Worm (Caenorhabditis elegans) whole organism, L2 larva: ENCODE results near the gene F13A2.9.

ENCODE experiments used
- C34F6.9 ChIP-seq: fragments of 150-350 bp; optimal IDR thresholded peaks from 2 replicates; lab custom pipeline; 2014; ENCODE audit warnings: missing biosample characterization, missing genetic modification characterization
- F13H6.1 ChIP-seq: sonication (generic microtip); optimal IDR thresholded peaks from 2 replicates; lab custom pipeline; 2016; ENCODE audit warnings: missing genetic modification characterization, missing compliant biosample characterization
- R02D3.7 ChIP-seq: fragments of 150-350 bp; optimal IDR thresholded peaks from 2 replicates; lab custom pipeline; 2014; ENCODE audit warnings: missing biosample characterization, missing genetic modification characterization
- ZK546.5 ChIP-seq: sonication (generic microtip); optimal IDR thresholded peaks from 2 replicates; lab custom pipeline; 2017; ENCODE audit warnings: missing biosample characterization, missing genetic modification characterization
- aly-2 ChIP-seq: fragments of 150-350 bp; optimal IDR thresholded peaks from 2 replicates; lab custom pipeline; 2014; ENCODE audit warnings: missing biosample characterization, missing genetic modification characterization
- ceh-16 ChIP-seq: fragments of 150-350 bp; optimal IDR thresholded peaks from 2 replicates; lab custom pipeline; 2014; ENCODE audit warnings: missing biosample characterization, missing genetic modification characterization
- ceh-82 ChIP-seq: fragments of 150-350 bp; optimal IDR thresholded peaks from 2 replicates; lab custom pipeline; 2014; ENCODE audit warnings: missing biosample characterization, missing genetic modification characterization
- crh-2 ChIP-seq: sonication (generic microtip); optimal IDR thresholded peaks from 2 replicates; lab custom pipeline; 2017; ENCODE audit warnings: missing biosample characterization, missing genetic modification characterization
- egl-27 ChIP-seq: sonication (generic microtip); optimal IDR thresholded peaks from 3 replicates; lab custom pipeline; 2017; ENCODE audit warnings: missing biosample characterization, missing genetic modification reagents, missing genetic modification characterization
- fos-1 ChIP-seq: fragments of 150-350 bp; optimal IDR thresholded peaks from 2 replicates; lab custom pipeline; 2014; ENCODE audit warnings: missing biosample characterization, missing genetic modification characterization
- gmeb-1 ChIP-seq: fragments of 150-350 bp; optimal IDR thresholded peaks from 2 replicates; lab custom pipeline; 2014; ENCODE audit warnings: missing biosample characterization, missing genetic modification characterization
- lin-11 ChIP-seq: fragments of 150-350 bp; sonication (generic microtip); optimal IDR thresholded peaks from 2 replicates; lab custom pipeline; 2014; ENCODE audit warnings: missing biosample characterization, missing genetic modification characterization, inconsistent platforms, mixed read lengths
- lin-13 ChIP-seq: fragments of 150-350 bp; optimal IDR thresholded peaks from 2 replicates; lab custom pipeline; 2014; ENCODE audit warnings: missing biosample characterization, missing genetic modification reagents, missing genetic modification characterization
- lsy-2 ChIP-seq, 2 experiments: fragments of 150-350 bp in 1 of 2; sonication (generic microtip) in 1 of 2; optimal IDR thresholded peaks; 2 replicates each; lab custom pipeline; 2014 to 2017; ENCODE audit warnings: missing biosample characterization in 2 of 2, missing genetic modification characterization in 2 of 2
- mab-5 ChIP-seq: fragments of 150-350 bp; optimal IDR thresholded peaks from 2 replicates; lab custom pipeline; 2014; ENCODE audit warnings: missing biosample characterization, missing genetic modification characterization
- mbf-1 ChIP-seq: sonication (generic microtip); optimal IDR thresholded peaks from 2 replicates; lab custom pipeline; 2017; ENCODE audit warnings: missing biosample characterization, missing genetic modification characterization
- mdl-1 ChIP-seq, 2 experiments: fragments of 150-350 bp in 1 of 2; sonication (generic microtip) in 1 of 2; optimal IDR thresholded peaks; 2 replicates each; lab custom pipeline; 2017; ENCODE audit warnings: missing biosample characterization in 2 of 2, missing genetic modification characterization in 2 of 2
- nhr-12 ChIP-seq: fragments of 150-350 bp; optimal IDR thresholded peaks from 2 replicates; lab custom pipeline; 2014; ENCODE audit warnings: missing biosample characterization, missing genetic modification characterization
- nhr-21 ChIP-seq: fragments of 150-350 bp; optimal IDR thresholded peaks from 2 replicates; lab custom pipeline; 2014; ENCODE audit warnings: missing biosample characterization, missing genetic modification characterization
- nhr-23 ChIP-seq: fragments of 150-350 bp; optimal IDR thresholded peaks from 2 replicates; lab custom pipeline; 2014; ENCODE audit warnings: missing biosample characterization, missing genetic modification reagents, missing genetic modification characterization
- nhr-25 ChIP-seq: fragments of 150-350 bp; sonication (generic microtip); optimal IDR thresholded peaks from 3 replicates; lab custom pipeline; 2014; ENCODE audit warnings: missing biosample characterization, missing genetic modification characterization
- nhr-6 ChIP-seq: fragments of 150-350 bp; optimal IDR thresholded peaks from 2 replicates; lab custom pipeline; 2014; ENCODE audit warnings: missing biosample characterization, missing genetic modification characterization
- peb-1 ChIP-seq: fragments of 150-350 bp; optimal IDR thresholded peaks from 2 replicates; lab custom pipeline; 2014; ENCODE audit warnings: missing biosample characterization, missing genetic modification characterization
- sem-4 ChIP-seq: fragments of 150-350 bp; optimal IDR thresholded peaks from 2 replicates; lab custom pipeline; 2014; ENCODE audit warnings: missing biosample characterization, missing genetic modification reagents, missing genetic modification characterization
- skn-1 ChIP-seq: sonication (generic microtip); optimal IDR thresholded peaks from 2 replicates; lab custom pipeline; 2017; ENCODE audit warnings: missing biosample characterization, missing genetic modification characterization
- sma-3 ChIP-seq: sonication (generic microtip); optimal IDR thresholded peaks from 2 replicates; lab custom pipeline; 2016; ENCODE audit warnings: missing genetic modification reagents, missing genetic modification characterization, missing compliant biosample characterization
- sma-9 ChIP-seq, 2 experiments: fragments of 150-350 bp in 1 of 2; sonication (generic microtip) in 1 of 2; optimal IDR thresholded peaks; 2 replicates each; lab custom pipeline; 2014 to 2016; ENCODE audit warnings: missing genetic modification characterization in 2 of 2, mild to moderate bottlenecking in 1 of 2, missing biosample characterization in 1 of 2, missing compliant biosample characterization in 1 of 2, missing genetic modification reagents in 1 of 2, moderate library complexity in 1 of 2
- snpc-4 ChIP-seq: fragments of 150-350 bp; optimal IDR thresholded peaks from 2 replicates; lab custom pipeline; 2014; ENCODE audit warnings: missing biosample characterization, missing genetic modification characterization
- unc-55 ChIP-seq: fragments of 150-350 bp; sonication (generic microtip); optimal IDR thresholded peaks from 3 replicates; lab custom pipeline; 2014; ENCODE audit warnings: missing biosample characterization, missing genetic modification reagents, missing genetic modification characterization
- zag-1 ChIP-seq: fragments of 150-350 bp; optimal IDR thresholded peaks from 2 replicates; lab custom pipeline; 2014; ENCODE audit warnings: missing biosample characterization, missing genetic modification characterization
- ztf-1 ChIP-seq: fragments of 200-800 bp; sonication (Bioruptor generic); conservative IDR thresholded peaks from 2 replicates; pipeline ENCODE4 v1.3.6; 2022; ENCODE audit warnings: missing genetic modification characterization, missing compliant biosample characterization
- ztf-4 ChIP-seq: fragments of 150-350 bp; optimal IDR thresholded peaks from 2 replicates; lab custom pipeline; 2014; ENCODE audit warnings: missing biosample characterization, missing genetic modification characterization

Gene F13A2.9

DNA sequence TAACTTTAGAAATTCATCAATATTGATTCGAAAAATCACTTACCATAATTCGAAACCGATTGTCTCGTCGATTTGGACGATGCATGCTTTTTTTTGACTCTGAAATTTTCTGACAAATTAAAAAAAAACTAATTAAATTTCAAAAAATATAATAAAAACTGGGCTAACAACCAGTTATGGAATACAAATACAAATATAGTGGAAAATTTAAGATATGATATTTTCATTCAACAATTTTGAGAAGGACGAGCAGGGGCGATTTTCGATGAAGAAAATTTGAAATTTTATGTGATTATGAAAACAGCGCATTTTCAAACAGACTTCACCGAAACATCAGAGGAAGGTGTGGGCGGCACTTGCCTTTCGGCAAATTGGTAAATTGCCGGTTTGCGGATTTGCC is 5.0 kb downstream of the F13A2.9 start, which contains the start of gene F13A2.1:
Gene F13A2.1 (minus strand): TSS at position 101 of the 400 bp plus-strand sequence.
- TF ChIP-seq egl-27 (tag; lab: Kevin White, UChicago) = no peak
- no peak for TF ChIP-seq mbf-1 (tag; lab: Kevin White, UChicago)
- TF ChIP-seq ceh-82 (tag; lab: Kevin White, UChicago) = no peak
- no peak for TF ChIP-seq R02D3.7
- TF ChIP-seq gmeb-1 (tag; lab: Kevin White, UChicago) = no peak
- TF ChIP-seq unc-55 (GFP tag; lab: Kevin White, UChicago) = no peak
- no peak for TF ChIP-seq nhr-25
- TF ChIP-seq sma-3 = no peak
- no peak for TF ChIP-seq F13H6.1 (tag; lab: Kevin White, UChicago)

DNA sequence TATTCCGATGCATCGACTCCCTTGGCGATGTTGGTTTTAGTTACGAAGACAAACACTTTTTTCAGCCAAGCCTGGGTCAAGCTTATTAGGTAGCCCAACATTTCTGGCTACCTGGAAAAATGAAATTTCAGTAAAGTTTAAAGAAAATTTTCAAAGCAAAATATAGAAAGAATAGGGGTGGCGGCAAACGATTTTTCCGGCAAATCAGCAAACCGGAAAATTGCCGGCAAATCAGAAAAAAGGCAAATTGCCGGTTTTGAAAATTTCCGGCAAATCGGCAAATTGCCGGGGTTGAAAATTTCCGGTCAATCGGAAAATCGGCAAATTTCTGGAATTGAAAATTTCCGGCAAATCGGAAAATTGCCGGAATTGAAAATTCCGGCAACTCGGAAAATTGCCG is 9.7 kb downstream of the F13A2.9 start, which contains the start of gene F32D1.8:
Gene F32D1.8 (minus strand): TSS at position 101 of the 400 bp plus-strand sequence.
- TF ChIP-seq lsy-2 (tag; optimal IDR thresholded peaks at IDR 0.05; lab: Kevin White, UChicago) (no peak), mab-5 (no peak)

DNA sequence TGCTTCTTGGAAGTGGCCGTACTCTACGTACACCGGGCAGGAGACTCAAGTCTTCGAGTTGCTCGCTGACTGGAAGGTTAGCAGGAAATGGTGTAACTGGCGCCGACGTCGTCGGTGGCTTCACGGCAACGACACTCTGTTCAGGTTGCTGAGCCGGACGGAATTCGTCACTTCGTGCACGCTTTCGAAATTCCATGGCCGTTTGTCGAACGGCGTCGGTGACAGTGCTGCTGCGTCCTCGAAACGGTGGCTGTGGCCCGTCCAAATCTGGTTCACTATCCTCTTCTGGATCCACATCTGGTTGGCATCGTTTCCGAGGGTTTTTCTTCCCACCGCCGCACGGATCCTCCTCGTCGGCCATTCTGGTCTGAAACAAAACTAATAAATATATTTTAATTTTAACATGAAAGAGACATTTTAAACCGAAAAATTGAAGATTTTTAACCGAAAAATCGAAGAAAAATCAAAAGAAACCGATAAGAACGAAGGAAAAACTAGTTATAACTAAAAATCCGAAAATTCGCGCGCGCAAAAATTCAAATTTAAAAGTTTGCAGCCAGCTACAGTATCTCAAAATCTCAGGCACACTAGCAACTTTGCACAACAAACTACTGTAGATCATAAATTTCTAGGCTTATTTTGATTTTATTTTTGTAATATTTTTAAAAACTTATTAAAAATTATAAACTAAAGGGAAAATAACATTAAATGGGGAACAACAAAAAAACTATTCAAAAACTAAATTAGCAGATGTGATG is 11.3 kb downstream of the F13A2.9 start, which contains the start of gene F32D1.7:
Gene F32D1.7 (minus strand): TSS at position 367 of the 758 bp plus-strand sequence.
- TF ChIP-seq peb-1 (tag; lab: Kevin White, UChicago) = no peak
- TF ChIP-seq zag-1 (tag; lab: Kevin White, UChicago) = no peak
- no peak for TF ChIP-seq F13H6.1 (tag; lab: Kevin White, UChicago)
- TF ChIP-seq mdl-1 (tag; optimal IDR thresholded peaks at IDR 0.05; lab: Kevin White, UChicago) = no peak
- no peak for TF ChIP-seq nhr-21 (tag; lab: Kevin White, UChicago)
- no peak for TF ChIP-seq ztf-4 (tag; lab: Kevin White, UChicago)

DNA sequence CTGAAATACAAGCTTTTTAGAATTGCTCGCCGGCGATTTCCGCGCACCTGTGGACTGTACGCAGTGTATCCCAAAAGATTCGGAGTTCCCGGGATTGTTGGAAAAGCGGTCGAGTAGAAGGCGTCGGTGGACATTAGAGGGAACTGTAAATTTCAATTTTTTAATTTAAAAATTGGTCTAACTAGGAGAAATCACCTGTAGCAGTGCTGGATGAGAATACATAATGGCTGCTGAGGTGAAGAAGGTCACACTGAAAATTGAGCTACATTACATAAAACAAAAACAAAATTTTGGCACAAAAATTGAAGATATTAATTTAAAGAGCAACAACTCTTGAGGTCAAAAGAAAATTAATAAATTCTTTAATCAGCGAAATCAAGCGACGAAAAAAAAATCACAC is 12.7 kb downstream of the F13A2.9 start, which contains the start of gene neg-1:
Gene neg-1 (minus strand): TSS at position 250 of the 400 bp plus-strand sequence.
- TF ChIP-seq snpc-4 = no peak
- TF ChIP-seq crh-2 = no peak
- no peak for TF ChIP-seq C34F6.9
- no peak for TF ChIP-seq nhr-21 (tag; lab: Kevin White, UChicago)
- no peak for TF ChIP-seq egl-27 (tag; lab: Kevin White, UChicago)
- TF ChIP-seq nhr-12 (tag; lab: Kevin White, UChicago) = no peak
- no peak for TF ChIP-seq lin-13 (GFP tag; lab: Kevin White, UChicago)
- no peak for TF ChIP-seq ceh-16 (tag; lab: Kevin White, UChicago)
- TF ChIP-seq, all 48 proteins: peak for 0

DNA sequence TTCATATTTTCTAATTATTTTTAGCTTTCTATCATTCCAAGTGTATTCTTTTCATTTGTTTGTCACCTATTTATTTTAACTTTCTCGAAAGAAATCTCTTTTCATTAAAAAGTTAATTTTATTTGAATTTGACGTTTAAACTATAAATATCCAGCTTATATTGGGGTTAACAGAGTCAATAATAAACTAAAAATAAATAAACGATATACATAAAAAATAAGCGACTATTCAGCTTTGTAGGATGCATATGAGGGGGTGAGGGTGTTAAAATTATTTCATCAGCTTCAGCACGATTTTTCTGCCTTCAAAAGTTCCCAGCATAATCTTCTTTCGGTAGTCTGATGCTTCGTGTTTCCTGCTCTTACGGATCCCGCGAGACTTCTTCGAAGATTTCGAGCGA is 13.6 kb downstream of the F13A2.9 start:
- TF ChIP-seq gmeb-1 (tag; lab: Kevin White, UChicago) = no peak
- TF ChIP-seq nhr-25 = no peak
- TF ChIP-seq ztf-4 (tag; lab: Kevin White, UChicago) = no peak
- no peak for TF ChIP-seq nhr-6 (tag; lab: Kevin White, UChicago)
- TF ChIP-seq ZK546.5 (tag; lab: Kevin White, UChicago) = no peak
- no peak for TF ChIP-seq ztf-1 (GFP tag; lab: Robert Waterston, UW)
- no peak for TF ChIP-seq nhr-23 (tag; lab: Kevin White, UChicago)
- TF ChIP-seq unc-55 (GFP tag; lab: Kevin White, UChicago) = no peak
- no peak for TF ChIP-seq sma-9 (GFP tag; optimal IDR thresholded peaks at IDR 0.05; lab: Kevin White, UChicago)
- TF ChIP-seq sma-9 (tag; optimal IDR thresholded peaks at IDR 0.05; lab: Kevin White, UChicago) = no peak
- TF ChIP-seq zag-1 (tag; lab: Kevin White, UChicago) = no peak
- no peak for TF ChIP-seq ceh-82 (tag; lab: Kevin White, UChicago)
- TF ChIP-seq sma-3 = no peak
- no peak for TF ChIP-seq fos-1 (tag; lab: Kevin White, UChicago)
- no peak for TF ChIP-seq skn-1 (tag; lab: Kevin White, UChicago)
- no peak for TF ChIP-seq nhr-21 (tag; lab: Kevin White, UChicago)
- TF ChIP-seq aly-2 = no peak
- no peak for TF ChIP-seq lin-11 (tag; lab: Kevin White, UChicago)
- no peak for TF ChIP-seq sem-4 (tag; lab: Kevin White, UChicago)
- no peak for TF ChIP-seq mbf-1 (tag; lab: Kevin White, UChicago)
